Worm (Caenorhabditis elegans) whole organism, L4 larva: ENCODE results near the gene Y75B12B.11.
A peak's percentile ranks its signal among the peaks of the same experiment; 100 is the strongest.

Source experiments
- F10B5.3 ChIP-seq: sonication (generic microtip); optimal IDR thresholded peaks from 2 replicates; lab custom pipeline; 2016; ENCODE audit warnings: mild to moderate bottlenecking, missing genetic modification characterization, missing compliant biosample characterization
- F26F4.8 ChIP-seq: fragments of 200-800 bp; sonication (Bioruptor generic); conservative IDR thresholded peaks from 2 replicates; pipeline ENCODE4 v1.3.6; 2022; ENCODE audit warnings: missing genetic modification characterization, missing compliant biosample characterization
- R02D3.7 ChIP-seq: fragments of 150-350 bp; sonication (generic microtip); optimal IDR thresholded peaks from 3 replicates; lab custom pipeline; 2014; ENCODE audit warnings: missing biosample characterization, missing genetic modification characterization
- T20F7.1 ChIP-seq: fragments of 200-800 bp; sonication (Bioruptor generic); optimal IDR thresholded peaks from 2 replicates; lab custom pipeline; 2018; ENCODE audit warnings: mild to moderate bottlenecking, missing genetic modification characterization, missing compliant biosample characterization
- Y75B8A.6 ChIP-seq: fragments of 200-800 bp; sonication (Bioruptor generic); IDR thresholded peaks from 2 replicates; pipeline ENCODE4 v1.3.6; 2022; ENCODE audit warnings: missing genetic modification reagents, missing genetic modification characterization, missing compliant biosample characterization
- ZK546.5 ChIP-seq, 2 experiments: sonication (generic microtip); optimal IDR thresholded peaks; 2 replicates each; lab custom pipeline; 2017; ENCODE audit warnings: missing biosample characterization in 2 of 2, missing genetic modification characterization in 2 of 2
- aha-1 ChIP-seq: fragments of 150-350 bp; peaks from one replicate; lab custom pipeline; 2014; ENCODE audit warnings: missing biosample characterization, missing genetic modification characterization
- arid-1 ChIP-seq: fragments of 200-800 bp; sonication (Bioruptor generic); conservative IDR thresholded peaks from 2 replicates; pipeline ENCODE4 v1.3.6; 2022; ENCODE audit warnings: missing genetic modification reagents, missing genetic modification characterization, missing compliant biosample characterization
- ceh-20 ChIP-seq: fragments of 200-800 bp; sonication (Bioruptor generic); IDR thresholded peaks from 2 replicates; pipeline ENCODE4 v1.3.6; 2022; ENCODE audit warnings: missing genetic modification reagents, missing genetic modification characterization, missing compliant biosample characterization
- ceh-28 ChIP-seq: fragments of 150-350 bp; optimal IDR thresholded peaks from 2 replicates; lab custom pipeline; 2014; ENCODE audit warnings: missing biosample characterization, missing genetic modification reagents, missing genetic modification characterization
- ces-1 ChIP-seq: fragments of 150-350 bp; sonication (generic microtip); optimal IDR thresholded peaks from 4 replicates; lab custom pipeline; 2014; ENCODE audit warnings: missing biosample characterization, missing genetic modification reagents, missing genetic modification characterization
- dmd-6 ChIP-seq: fragments of 200-800 bp; sonication (Bioruptor generic); IDR thresholded peaks from 2 replicates; pipeline ENCODE4 v1.3.6; 2022; ENCODE audit warnings: missing genetic modification reagents, missing genetic modification characterization, missing compliant biosample characterization
- dmd-8 ChIP-seq: fragments of 200-800 bp; sonication (Bioruptor generic); IDR thresholded peaks from 2 replicates; pipeline ENCODE4 v1.3.6; 2022; ENCODE audit warnings: missing genetic modification characterization, missing compliant biosample characterization
- fkh-10 ChIP-seq: fragments of 150-350 bp; optimal IDR thresholded peaks from 2 replicates; lab custom pipeline; 2014; ENCODE audit warnings: missing biosample characterization, missing genetic modification reagents, missing genetic modification characterization
- hif-1 ChIP-seq, 2 experiments: sonication (generic microtip); optimal IDR thresholded peaks; 2 replicates each; lab custom pipeline; 2016 to 2017; ENCODE audit warnings: missing compliant biosample characterization in 2 of 2, missing genetic modification characterization in 2 of 2, missing genetic modification reagents in 2 of 2, missing genotype in 2 of 2, mild to moderate bottlenecking in 1 of 2
- hlh-30 ChIP-seq: sonication (generic microtip); optimal IDR thresholded peaks from 2 replicates; lab custom pipeline; 2017; ENCODE audit warnings: antibody characterized with exemption, mild to moderate bottlenecking, missing genetic modification characterization, missing compliant biosample characterization; ENCODE audit not compliant: insufficient read depth
- lin-13 ChIP-seq: fragments of 150-350 bp; optimal IDR thresholded peaks from 2 replicates; lab custom pipeline; 2014; ENCODE audit warnings: missing biosample characterization, missing genetic modification reagents, missing genetic modification characterization
- lin-29 ChIP-seq: fragments of 200-800 bp; sonication (Bioruptor generic); IDR thresholded peaks from 2 replicates; pipeline ENCODE4 v1.3.6; 2022; ENCODE audit warnings: missing genetic modification reagents, missing genetic modification characterization, missing compliant biosample characterization
- lin-39 ChIP-seq: fragments of 150-350 bp; optimal IDR thresholded peaks from 2 replicates; lab custom pipeline; 2014; ENCODE audit warnings: missing biosample characterization, missing genetic modification reagents, missing genetic modification characterization
- lsy-2 ChIP-seq, 2 experiments: fragments of 150-350 bp in 1 of 2; sonication (generic microtip) in 1 of 2; optimal IDR thresholded peaks; 2 replicates each; lab custom pipeline; 2014 to 2017; ENCODE audit warnings: missing biosample characterization in 2 of 2, missing genetic modification characterization in 2 of 2
- madf-9 ChIP-seq: fragments of 200-800 bp; sonication (Bioruptor generic); conservative IDR thresholded peaks from 2 replicates; pipeline ENCODE4 v1.3.6; 2022; ENCODE audit warnings: missing genetic modification reagents, missing genetic modification characterization, missing compliant biosample characterization
- mdt-29 ChIP-seq: fragments of 200-800 bp; sonication (Bioruptor generic); IDR thresholded peaks from 2 replicates; pipeline ENCODE4 v1.3.6; 2022; ENCODE audit warnings: missing genetic modification reagents, missing genetic modification characterization, missing compliant biosample characterization
- mep-1 ChIP-seq: fragments of 150-350 bp; sonication (generic microtip); optimal IDR thresholded peaks from 3 replicates; lab custom pipeline; 2014; ENCODE audit warnings: missing biosample characterization, missing genetic modification characterization
- nhr-10 ChIP-seq: fragments of 150-350 bp; optimal IDR thresholded peaks from 2 replicates; lab custom pipeline; 2014; ENCODE audit warnings: missing biosample characterization, missing genetic modification characterization
- nhr-102 ChIP-seq: sonication (generic microtip); optimal IDR thresholded peaks from 2 replicates; lab custom pipeline; 2016; ENCODE audit warnings: mild to moderate bottlenecking, missing genetic modification characterization, moderate library complexity, missing compliant biosample characterization
- nhr-28 ChIP-seq: fragments of 150-350 bp; optimal IDR thresholded peaks from 2 replicates; lab custom pipeline; 2014; ENCODE audit warnings: missing biosample characterization, missing genetic modification characterization
- nhr-77 ChIP-seq: fragments of 150-350 bp; optimal IDR thresholded peaks from 2 replicates; lab custom pipeline; 2014; ENCODE audit warnings: missing biosample characterization, missing genetic modification characterization
- pqm-1 ChIP-seq: sonication (generic microtip); optimal IDR thresholded peaks from 2 replicates; lab custom pipeline; 2017; ENCODE audit warnings: missing biosample characterization, missing genetic modification characterization
- skn-1 ChIP-seq: fragments of 150-350 bp; optimal IDR thresholded peaks from 2 replicates; lab custom pipeline; 2014; ENCODE audit warnings: missing biosample characterization, missing genetic modification characterization
- spr-3 ChIP-seq: fragments of 200-800 bp; sonication (Bioruptor generic); optimal IDR thresholded peaks from 2 replicates; lab custom pipeline; 2018; ENCODE audit warnings: mild to moderate bottlenecking, missing genetic modification characterization, missing compliant biosample characterization
- unc-62 ChIP-seq, 3 experiments: fragments of 150-350 bp in 1 of 3; sonication (generic microtip); optimal IDR thresholded peaks in 2 of 3; peaks in 1 of 3; 1 replicate in 1 of 3; 2 replicates in 2 of 3; lab custom pipeline; 2014 to 2017; ENCODE audit warnings: missing biosample characterization in 3 of 3, missing genetic modification characterization in 3 of 3, missing genetic modification reagents in 3 of 3, missing genotype in 1 of 3
- zip-2 ChIP-seq: fragments of 150-350 bp; optimal IDR thresholded peaks from 2 replicates; lab custom pipeline; 2014; ENCODE audit warnings: missing biosample characterization, missing genetic modification characterization
- ztf-11 ChIP-seq: fragments of 150-350 bp; optimal IDR thresholded peaks from 2 replicates; lab custom pipeline; 2014; ENCODE audit warnings: missing biosample characterization, missing genetic modification characterization

The Y75B12B.11 gene

ce11 chrV:15158691-15159090 lies 32.4 kb upstream of the Y75B12B.11 start, which contains the start of gene str-45:
str-45 (plus strand) TSS chrV:15158991.
- TF ChIP-seq F10B5.3 (tag; lab: Kevin White, UChicago) = no peak
- TF ChIP-seq F26F4.8 (GFP tag; lab: Robert Waterston, UW) = no peak
- TF ChIP-seq ztf-11 (tag; lab: Kevin White, UChicago) = no peak

- TF ChIP-seq madf-9 (GFP tag; lab: Robert Waterston, UW) (no peak), aha-1 (tag; lab: Kevin White, UChicago) (no peak), ZK546.5 (tag; optimal IDR thresholded peaks at IDR 0.05; lab: Kevin White, UChicago) (no peak), skn-1 (tag; lab: Kevin White, UChicago) (no peak), arid-1 (GFP tag; lab: Robert Waterston, UW) (no peak), lin-29 (GFP tag; lab: Robert Waterston, UW) (no peak), lin-13 (no peak), lsy-2 (tag; optimal IDR thresholded peaks at IDR 0.05; lab: Kevin White, UChicago) (no peak), lin-39 (tag; lab: Kevin White, UChicago) (no peak), zip-2 (tag; lab: Kevin White, UChicago) (no peak), T20F7.1 (GFP tag; lab: Kevin White, UChicago) (no peak), ceh-20 (GFP tag; lab: Robert Waterston, UW) (no peak), ces-1 (no peak), nhr-10 (tag; lab: Kevin White, UChicago) (no peak)
Observed at ce11 chrV:15162697-15163096, 28.4 kb upstream of the Y75B12B.11 start, which contains the start of gene srz-11. srz-11 (plus strand) TSS chrV:15163082.

DNA sequence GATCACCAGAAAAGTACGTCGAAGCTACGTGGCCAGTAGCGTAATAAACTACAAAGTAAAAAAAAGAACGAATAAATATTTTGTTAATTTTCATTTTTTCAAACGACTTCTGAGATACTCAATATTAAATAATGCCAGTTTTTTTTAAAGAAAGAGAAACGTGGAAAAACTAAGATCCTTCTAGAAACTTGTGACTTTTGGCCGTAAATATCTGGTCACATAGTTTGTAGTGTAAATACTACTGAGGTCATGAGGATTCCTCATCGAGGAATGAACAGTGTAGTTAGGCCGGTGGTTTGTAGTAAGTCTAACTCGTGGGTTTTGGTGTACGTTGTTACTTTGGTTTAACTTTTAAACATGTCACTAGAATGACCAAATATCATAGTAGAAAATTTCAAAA lies 23.1 kb upstream of the Y75B12B.11 start:
- TF ChIP-seq nhr-28 (peak; percentile 74), hlh-30 (tag; lab: Kevin White, UChicago) (peak; percentile 43)

DNA sequence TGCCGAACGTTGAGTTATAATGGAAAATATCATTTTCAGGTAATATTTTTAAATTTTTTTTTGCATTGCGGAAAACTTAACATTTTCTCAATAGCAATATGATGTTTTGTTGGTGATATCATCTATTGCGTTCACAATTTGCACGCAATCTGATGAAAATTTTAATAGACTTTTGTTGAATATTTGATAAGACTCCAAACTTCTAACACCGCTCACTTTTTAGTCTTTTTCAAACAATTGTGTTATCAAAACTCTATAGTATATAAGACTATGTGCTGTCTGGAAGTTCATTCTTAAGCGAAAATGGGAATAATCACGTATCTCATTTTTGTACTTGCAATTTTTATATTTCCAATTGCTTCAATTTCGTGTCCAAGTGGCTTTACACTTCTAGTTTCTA lies 15.6 kb upstream of the Y75B12B.11 start, which contains the start of gene clec-47:
Gene clec-47, plus strand, starts transcription at position 301 of the 400 bp plus-strand sequence.
- TF ChIP-seq hif-1 (tag; optimal IDR thresholded peaks at IDR 0.05; lab: Kevin White, UChicago) (peak in 1 of 2 experiments; percentile 31), mdt-29 (GFP tag; lab: Robert Waterston, UW) (no peak), Y75B8A.6 (GFP tag; lab: Robert Waterston, UW) (no peak), nhr-28 (peak; percentile 19), mep-1 (tag; lab: Kevin White, UChicago) (no peak)

ce11 chrV:15179757-15180156 lies 11.3 kb upstream of the Y75B12B.11 start, which contains the start of gene T09F5.10:
T09F5.10 (plus strand) TSS chrV:15180057.
- TF ChIP-seq pqm-1 (no peak), nhr-77 (no peak), fkh-10 (GFP tag; lab: Kevin White, UChicago) (no peak), unc-62 (GFP tag; optimal IDR thresholded peaks at IDR 0.05 in 1 of 2; lab: Kevin White, UChicago) (no peak), unc-62 (tag; optimal IDR thresholded peaks at IDR 0.05; lab: Kevin White, UChicago) (no peak), R02D3.7 (tag; lab: Kevin White, UChicago) (no peak), nhr-102 (no peak), dmd-6 (GFP tag; lab: Robert Waterston, UW) (no peak), spr-3 (no peak), dmd-8 (no peak), ceh-28 (tag; lab: Kevin White, UChicago) (no peak)
